Worm (Caenorhabditis elegans) whole organism, young adult: Measurements from ENCODE around the gene C17H12.5.
A peak's percentile ranks its signal among the peaks of the same experiment; 100 is the strongest.

Experiments
- C17E4.6 ChIP-seq: fragments of 200-800 bp; sonication (Bioruptor generic); IDR thresholded peaks from 2 replicates; pipeline ENCODE4 v1.3.6; 2022; ENCODE audit warnings: missing genetic modification reagents, missing genetic modification characterization, missing compliant biosample characterization
- Y79H2A.3 ChIP-seq: fragments of 200-800 bp; sonication (Bioruptor generic); conservative IDR thresholded peaks from 2 replicates; pipeline ENCODE4 v1.3.6; 2022; ENCODE audit warnings: missing genetic modification reagents, missing genetic modification characterization, missing compliant biosample characterization
- attf-6 ChIP-seq: fragments of 200-800 bp; sonication (Bioruptor generic); IDR thresholded peaks from 2 replicates; pipeline ENCODE4 v1.3.6; 2022; ENCODE audit warnings: missing genetic modification reagents, missing genetic modification characterization, missing compliant biosample characterization
- efl-1 ChIP-seq: fragments of 150-350 bp; optimal IDR thresholded peaks from 2 replicates; lab custom pipeline; 2014; ENCODE audit warnings: missing biosample characterization, missing genetic modification reagents, missing genetic modification characterization
- let-526 ChIP-seq: fragments of 200-800 bp; sonication (Bioruptor generic); IDR thresholded peaks from 2 replicates; pipeline ENCODE4 v1.3.6; 2022; ENCODE audit warnings: missing genetic modification reagents, missing genetic modification characterization, missing compliant biosample characterization
- nhr-80 ChIP-seq: sonication (generic microtip); optimal IDR thresholded peaks from 2 replicates; lab custom pipeline; 2016; ENCODE audit warnings: missing genetic modification characterization, missing compliant biosample characterization
- pbrm-1 ChIP-seq: fragments of 200-800 bp; sonication (Bioruptor generic); IDR thresholded peaks from 2 replicates; pipeline ENCODE4 v1.3.6; 2022; ENCODE audit warnings: missing genetic modification reagents, missing genetic modification characterization, missing compliant biosample characterization
- snpc-4 ChIP-seq, 5 experiments: fragments of 150-350 bp in 1 of 5; sonication (generic microtip) in 4 of 5; optimal IDR thresholded peaks; 2 replicates each; lab custom pipeline; 2014 to 2018; ENCODE audit warnings: missing genetic modification characterization in 5 of 5, missing biosample characterization in 3 of 5, antibody characterized with exemption in 2 of 5, mild to moderate bottlenecking in 2 of 5, missing compliant biosample characterization in 2 of 5, missing genotype in 2 of 5, moderate library complexity in 2 of 5, missing genetic modification reagents in 1 of 5

DNA sequence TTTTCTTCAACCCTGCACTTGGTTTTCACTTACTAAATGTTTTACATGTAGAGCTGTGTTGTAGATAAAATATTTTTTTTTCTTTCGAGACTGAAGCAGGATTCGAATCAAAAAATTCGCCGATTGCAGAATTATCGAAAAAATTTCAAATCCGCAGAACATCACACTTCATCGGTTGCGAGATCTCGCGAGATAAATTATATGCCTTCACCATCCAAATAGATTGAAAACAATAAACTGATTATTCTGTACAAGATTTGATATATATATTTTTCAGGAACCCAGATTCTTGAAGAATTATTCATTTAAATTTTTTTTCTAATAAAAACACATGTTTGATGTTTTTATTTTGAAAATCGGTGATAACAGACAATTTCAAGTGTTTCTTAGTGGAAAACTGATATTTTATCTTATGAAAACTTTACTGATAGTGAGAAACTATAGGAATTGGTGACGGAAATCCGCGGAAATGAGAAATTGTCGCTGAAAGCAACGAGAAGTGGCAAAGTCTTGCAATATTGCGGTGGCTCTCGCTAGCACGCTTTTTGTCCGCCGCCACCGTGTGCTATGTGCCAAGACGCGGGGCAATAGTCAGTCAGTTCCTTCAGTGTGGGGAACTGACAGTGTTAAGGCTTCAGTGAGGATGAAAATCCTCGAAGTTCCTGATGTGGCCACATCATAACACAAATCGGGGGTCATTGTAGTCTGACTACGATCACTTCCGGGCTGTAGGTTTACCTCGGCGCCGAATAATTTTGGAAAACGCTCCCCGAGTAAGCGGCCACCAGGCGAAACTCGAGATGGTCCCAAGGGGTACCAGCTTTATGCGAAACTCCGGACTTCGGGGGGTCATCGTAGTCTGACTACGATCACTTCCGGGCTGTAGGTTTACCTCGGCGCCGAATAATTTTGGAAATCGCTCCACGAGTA, 24.8 kb downstream of the C17H12.5 start:
- no peak for TF ChIP-seq attf-6 (GFP tag; lab: Robert Waterston, UW)
- TF ChIP-seq efl-1 (GFP tag; lab: Kevin White, UChicago) = no peak
- TF ChIP-seq Y79H2A.3 (GFP tag; lab: Robert Waterston, UW) = no peak
- no peak for TF ChIP-seq nhr-80
- TF ChIP-seq snpc-4 (GFP tag; optimal IDR thresholded peaks at IDR 0.05; lab: Kevin White, UChicago) = peak; percentile 84
- peak; percentile 88 to 96 (median 94) for TF ChIP-seq snpc-4 (tag; optimal IDR thresholded peaks at IDR 0.05; lab: Kevin White, UChicago)
- TF ChIP-seq pbrm-1 (GFP tag; lab: Robert Waterston, UW) = 0 out of 2 replicates have a peak, but pooled peaks have one; percentile 46
- TF ChIP-seq let-526 (GFP tag; lab: Robert Waterston, UW) = no peak
- TF ChIP-seq C17E4.6 = no peak
